Worm (Caenorhabditis elegans): ENCODE results near the gene abu-10.

- TF ChIP-seq unc-62 (GFP tag; optimal IDR thresholded peaks at IDR 0.05) (no peak), D2030.7 (GFP tag; IDR thresholded peaks at IDR 0.05) (peak; percentile 85), nfya-1 (tag; optimal IDR thresholded peaks at IDR 0.05; ENCODE audit: borderline replicate concordance, insufficient read depth) (no peak), Y95B8A.8 (GFP tag; IDR thresholded peaks at IDR 0.05) (0 out of 2 replicates have a peak, but pooled peaks have one; percentile 34), efl-1 (GFP tag; optimal IDR thresholded peaks at IDR 0.05) (no peak), zfh-2 (GFP tag; conservative IDR thresholded peaks at IDR 0.05) (no peak), rec-8 (tag; optimal IDR thresholded peaks at IDR 0.05) (peak; percentile 58 to 89), pbrm-1 (GFP tag; IDR thresholded peaks at IDR 0.05) (peak; percentile 83), ets-4 (GFP tag; optimal IDR thresholded peaks at IDR 0.05) (no peak), ztf-28 (GFP tag; IDR thresholded peaks at IDR 0.05) (no peak)
Measured at ce11 chrX:3793389-3793788, 4.6 kb upstream of the abu-10 start.
